Worm (Caenorhabditis elegans) whole organism, L2 larva: ENCODE results near the gene unc-34.

Experiments
- C34F6.9 ChIP-seq: fragments of 150-350 bp; optimal IDR thresholded peaks from 2 replicates; lab custom pipeline; 2014; ENCODE audit warnings: missing biosample characterization, missing genetic modification characterization
- F13H6.1 ChIP-seq: sonication (generic microtip); optimal IDR thresholded peaks from 2 replicates; lab custom pipeline; 2016; ENCODE audit warnings: missing genetic modification characterization, missing compliant biosample characterization
- R02D3.7 ChIP-seq: fragments of 150-350 bp; optimal IDR thresholded peaks from 2 replicates; lab custom pipeline; 2014; ENCODE audit warnings: missing biosample characterization, missing genetic modification characterization
- Y55F3AM.14 ChIP-seq: fragments of 200-800 bp; sonication (Bioruptor generic); optimal IDR thresholded peaks from 2 replicates; lab custom pipeline; 2018; ENCODE audit warnings: mild to moderate bottlenecking, missing genetic modification characterization, missing compliant biosample characterization
- ZK546.5 ChIP-seq: sonication (generic microtip); optimal IDR thresholded peaks from 2 replicates; lab custom pipeline; 2017; ENCODE audit warnings: missing biosample characterization, missing genetic modification characterization
- alr-1 ChIP-seq: fragments of 150-350 bp; optimal IDR thresholded peaks from 2 replicates; lab custom pipeline; 2014; ENCODE audit warnings: missing biosample characterization, missing genetic modification characterization
- aly-2 ChIP-seq: fragments of 150-350 bp; optimal IDR thresholded peaks from 2 replicates; lab custom pipeline; 2014; ENCODE audit warnings: missing biosample characterization, missing genetic modification characterization
- ama-1 ChIP-seq: fragments of 150-350 bp; optimal IDR thresholded peaks from 2 replicates; lab custom pipeline; 2018; ENCODE audit warnings: inconsistent platforms
- blmp-1 ChIP-seq: sonication (generic microtip); optimal IDR thresholded peaks from 2 replicates; lab custom pipeline; 2017; ENCODE audit warnings: missing genetic modification characterization, mild to moderate bottlenecking, missing compliant biosample characterization, antibody characterized with exemption, moderate library complexity; ENCODE audit not compliant: insufficient read depth
- ceh-16 ChIP-seq: fragments of 150-350 bp; optimal IDR thresholded peaks from 2 replicates; lab custom pipeline; 2014; ENCODE audit warnings: missing biosample characterization, missing genetic modification characterization
- crh-2 ChIP-seq: sonication (generic microtip); optimal IDR thresholded peaks from 2 replicates; lab custom pipeline; 2017; ENCODE audit warnings: missing biosample characterization, missing genetic modification characterization
- egl-27 ChIP-seq: sonication (generic microtip); optimal IDR thresholded peaks from 3 replicates; lab custom pipeline; 2017; ENCODE audit warnings: missing biosample characterization, missing genetic modification reagents, missing genetic modification characterization
- elt-1 ChIP-seq: fragments of 150-350 bp; optimal IDR thresholded peaks from 2 replicates; lab custom pipeline; 2014; ENCODE audit warnings: missing biosample characterization, missing genetic modification characterization
- fos-1 ChIP-seq: fragments of 150-350 bp; optimal IDR thresholded peaks from 2 replicates; lab custom pipeline; 2014; ENCODE audit warnings: missing biosample characterization, missing genetic modification characterization
- gmeb-1 ChIP-seq: fragments of 150-350 bp; optimal IDR thresholded peaks from 2 replicates; lab custom pipeline; 2014; ENCODE audit warnings: missing biosample characterization, missing genetic modification characterization
- lin-11 ChIP-seq: fragments of 150-350 bp; sonication (generic microtip); optimal IDR thresholded peaks from 2 replicates; lab custom pipeline; 2014; ENCODE audit warnings: missing biosample characterization, missing genetic modification characterization, inconsistent platforms, mixed read lengths
- lin-13 ChIP-seq: fragments of 150-350 bp; optimal IDR thresholded peaks from 2 replicates; lab custom pipeline; 2014; ENCODE audit warnings: missing biosample characterization, missing genetic modification reagents, missing genetic modification characterization
- lin-39 ChIP-seq: fragments of 150-350 bp; optimal IDR thresholded peaks from 2 replicates; lab custom pipeline; 2014; ENCODE audit warnings: missing biosample characterization, missing genetic modification reagents, missing genetic modification characterization
- lsy-2 ChIP-seq, 2 experiments: fragments of 150-350 bp in 1 of 2; sonication (generic microtip) in 1 of 2; optimal IDR thresholded peaks; 2 replicates each; lab custom pipeline; 2014 to 2017; ENCODE audit warnings: missing biosample characterization in 2 of 2, missing genetic modification characterization in 2 of 2
- mab-5 ChIP-seq: fragments of 150-350 bp; optimal IDR thresholded peaks from 2 replicates; lab custom pipeline; 2014; ENCODE audit warnings: missing biosample characterization, missing genetic modification characterization
- mbf-1 ChIP-seq: sonication (generic microtip); optimal IDR thresholded peaks from 2 replicates; lab custom pipeline; 2017; ENCODE audit warnings: missing biosample characterization, missing genetic modification characterization
- mdl-1 ChIP-seq, 2 experiments: fragments of 150-350 bp in 1 of 2; sonication (generic microtip) in 1 of 2; optimal IDR thresholded peaks; 2 replicates each; lab custom pipeline; 2017; ENCODE audit warnings: missing biosample characterization in 2 of 2, missing genetic modification characterization in 2 of 2
- nhr-10 ChIP-seq: sonication (generic microtip); optimal IDR thresholded peaks from 2 replicates; lab custom pipeline; 2017; ENCODE audit warnings: missing biosample characterization, missing genetic modification characterization
- nhr-11 ChIP-seq: fragments of 150-350 bp; optimal IDR thresholded peaks from 2 replicates; lab custom pipeline; 2014; ENCODE audit warnings: missing biosample characterization, missing genetic modification characterization
- nhr-129 ChIP-seq: fragments of 150-350 bp; optimal IDR thresholded peaks from 2 replicates; lab custom pipeline; 2014; ENCODE audit warnings: missing biosample characterization, missing genetic modification characterization
- nhr-21 ChIP-seq: fragments of 150-350 bp; optimal IDR thresholded peaks from 2 replicates; lab custom pipeline; 2014; ENCODE audit warnings: missing biosample characterization, missing genetic modification characterization
- nhr-23 ChIP-seq: fragments of 150-350 bp; optimal IDR thresholded peaks from 2 replicates; lab custom pipeline; 2014; ENCODE audit warnings: missing biosample characterization, missing genetic modification reagents, missing genetic modification characterization
- nhr-237 ChIP-seq: fragments of 150-350 bp; optimal IDR thresholded peaks from 2 replicates; lab custom pipeline; 2014; ENCODE audit warnings: missing biosample characterization, missing genetic modification characterization
- nhr-25 ChIP-seq: fragments of 150-350 bp; sonication (generic microtip); optimal IDR thresholded peaks from 3 replicates; lab custom pipeline; 2014; ENCODE audit warnings: missing biosample characterization, missing genetic modification characterization
- nhr-6 ChIP-seq: fragments of 150-350 bp; optimal IDR thresholded peaks from 2 replicates; lab custom pipeline; 2014; ENCODE audit warnings: missing biosample characterization, missing genetic modification characterization
- nhr-77 ChIP-seq: fragments of 150-350 bp; optimal IDR thresholded peaks from 2 replicates; lab custom pipeline; 2014; ENCODE audit warnings: missing biosample characterization, missing genetic modification characterization
- peb-1 ChIP-seq: fragments of 150-350 bp; optimal IDR thresholded peaks from 2 replicates; lab custom pipeline; 2014; ENCODE audit warnings: missing biosample characterization, missing genetic modification characterization
- sem-4 ChIP-seq: fragments of 150-350 bp; optimal IDR thresholded peaks from 2 replicates; lab custom pipeline; 2014; ENCODE audit warnings: missing biosample characterization, missing genetic modification reagents, missing genetic modification characterization
- skn-1 ChIP-seq: sonication (generic microtip); optimal IDR thresholded peaks from 2 replicates; lab custom pipeline; 2017; ENCODE audit warnings: missing biosample characterization, missing genetic modification characterization
- sma-3 ChIP-seq: sonication (generic microtip); optimal IDR thresholded peaks from 2 replicates; lab custom pipeline; 2016; ENCODE audit warnings: missing genetic modification reagents, missing genetic modification characterization, missing compliant biosample characterization
- sma-9 ChIP-seq, 2 experiments: fragments of 150-350 bp in 1 of 2; sonication (generic microtip) in 1 of 2; optimal IDR thresholded peaks; 2 replicates each; lab custom pipeline; 2014 to 2016; ENCODE audit warnings: missing genetic modification characterization in 2 of 2, mild to moderate bottlenecking in 1 of 2, missing biosample characterization in 1 of 2, missing compliant biosample characterization in 1 of 2, missing genetic modification reagents in 1 of 2, moderate library complexity in 1 of 2
- unc-39 ChIP-seq: fragments of 150-350 bp; optimal IDR thresholded peaks from 2 replicates; lab custom pipeline; 2014; ENCODE audit warnings: missing biosample characterization, missing genetic modification characterization
- unc-55 ChIP-seq: fragments of 150-350 bp; sonication (generic microtip); optimal IDR thresholded peaks from 3 replicates; lab custom pipeline; 2014; ENCODE audit warnings: missing biosample characterization, missing genetic modification reagents, missing genetic modification characterization
- unc-62 ChIP-seq: fragments of 150-350 bp; optimal IDR thresholded peaks from 2 replicates; lab custom pipeline; 2014; ENCODE audit warnings: missing biosample characterization, missing genetic modification reagents, missing genetic modification characterization
- zag-1 ChIP-seq: fragments of 150-350 bp; optimal IDR thresholded peaks from 2 replicates; lab custom pipeline; 2014; ENCODE audit warnings: missing biosample characterization, missing genetic modification characterization
- ztf-4 ChIP-seq: fragments of 150-350 bp; optimal IDR thresholded peaks from 2 replicates; lab custom pipeline; 2014; ENCODE audit warnings: missing biosample characterization, missing genetic modification characterization

The unc-34 gene

DNA sequence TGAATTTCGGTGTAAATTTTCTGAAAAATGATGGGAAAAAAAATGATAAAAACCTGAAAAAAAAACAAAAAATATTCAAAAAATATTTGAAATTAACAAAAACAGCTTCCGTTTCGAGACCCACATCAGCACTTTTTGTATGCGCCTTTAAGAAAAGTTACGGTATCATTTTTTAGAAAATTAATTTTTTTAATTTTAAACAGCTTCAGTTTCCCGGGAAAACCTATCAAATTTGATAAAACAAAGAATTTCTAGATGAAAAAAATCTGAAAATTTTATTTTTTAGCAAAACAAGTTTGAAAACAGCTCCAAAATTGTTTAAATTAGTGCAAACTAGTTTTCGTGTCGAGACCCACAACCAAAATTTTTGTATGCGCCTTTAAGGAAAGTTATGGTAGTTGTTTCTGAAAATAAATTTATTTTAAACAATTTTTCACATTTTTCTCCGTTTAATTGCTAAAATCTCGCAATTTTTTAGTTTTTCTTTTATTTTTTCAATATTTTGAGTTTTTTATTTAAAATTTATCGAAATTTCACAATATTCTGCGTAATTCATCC, 13.4 kb upstream of the unc-34 start:
- TF ChIP-seq gmeb-1 (tag; lab: Kevin White, UChicago) (no peak), nhr-23 (tag; lab: Kevin White, UChicago) (no peak), lin-11 (tag; lab: Kevin White, UChicago) (no peak), zag-1 (tag; lab: Kevin White, UChicago) (no peak), unc-55 (GFP tag; lab: Kevin White, UChicago) (no peak), sem-4 (no peak), ztf-4 (tag; lab: Kevin White, UChicago) (no peak), peb-1 (tag; lab: Kevin White, UChicago) (no peak), Y55F3AM.14 (no peak), C34F6.9 (tag; lab: Kevin White, UChicago) (no peak), ZK546.5 (tag; lab: Kevin White, UChicago) (no peak), F13H6.1 (tag; lab: Kevin White, UChicago) (no peak), nhr-10 (tag; lab: Kevin White, UChicago) (no peak), nhr-237 (tag; lab: Kevin White, UChicago) (no peak), alr-1 (tag; lab: Kevin White, UChicago) (no peak)
- TF ChIP-seq, all 48 proteins: peak for 0

- TF ChIP-seq nhr-25 (tag; lab: Kevin White, UChicago) (peak; percentile 46), R02D3.7 (no peak), unc-55 (GFP tag; lab: Kevin White, UChicago) (peak; percentile 66), C34F6.9 (tag; lab: Kevin White, UChicago) (peak; percentile 75), zag-1 (tag; lab: Kevin White, UChicago) (peak; percentile 44), mdl-1 (tag; optimal IDR thresholded peaks at IDR 0.05; lab: Kevin White, UChicago) (no peak), mab-5 (tag; lab: Kevin White, UChicago) (peak; percentile 51), lin-11 (tag; lab: Kevin White, UChicago) (no peak), lsy-2 (tag; optimal IDR thresholded peaks at IDR 0.05; lab: Kevin White, UChicago) (peak; percentile 11 to 64), sma-9 (GFP tag; optimal IDR thresholded peaks at IDR 0.05; lab: Kevin White, UChicago) (peak; percentile 60), sma-9 (tag; optimal IDR thresholded peaks at IDR 0.05; lab: Kevin White, UChicago) (no peak), ama-1 (lab: Kevin White, UChicago) (no peak), skn-1 (tag; lab: Kevin White, UChicago) (no peak), unc-39 (tag; lab: Kevin White, UChicago) (no peak), ceh-16 (no peak), lin-13 (GFP tag; lab: Kevin White, UChicago) (peak; percentile 39), nhr-77 (tag; lab: Kevin White, UChicago) (no peak), gmeb-1 (tag; lab: Kevin White, UChicago) (no peak), elt-1 (tag; lab: Kevin White, UChicago) (no peak), aly-2 (tag; lab: Kevin White, UChicago) (no peak), nhr-6 (tag; lab: Kevin White, UChicago) (peak; percentile 21), nhr-11 (tag; lab: Kevin White, UChicago) (no peak), sem-4 (peak; percentile 40), unc-62 (GFP tag; lab: Kevin White, UChicago) (no peak), nhr-129 (tag; lab: Kevin White, UChicago) (peak; percentile 48), egl-27 (peak; percentile 71), nhr-237 (tag; lab: Kevin White, UChicago) (no peak), nhr-10 (tag; lab: Kevin White, UChicago) (no peak), alr-1 (tag; lab: Kevin White, UChicago) (no peak), fos-1 (tag; lab: Kevin White, UChicago) (peak; percentile 58), lin-39 (tag; lab: Kevin White, UChicago) (no peak), blmp-1 (tag; lab: Kevin White, UChicago) (no peak), ztf-4 (tag; lab: Kevin White, UChicago) (no peak), peb-1 (tag; lab: Kevin White, UChicago) (no peak), mbf-1 (tag; lab: Kevin White, UChicago) (no peak), nhr-21 (tag; lab: Kevin White, UChicago) (no peak), F13H6.1 (tag; lab: Kevin White, UChicago) (peak; percentile 98), Y55F3AM.14 (no peak), sma-3 (no peak), ZK546.5 (tag; lab: Kevin White, UChicago) (no peak), crh-2 (tag; lab: Kevin White, UChicago) (peak; percentile 40)
Observed at ce11 chrV:975184-975583, 7.3 kb upstream of the unc-34 start.
